Worm (Caenorhabditis elegans): ENCODE results near the gene vha-4.

DNA sequence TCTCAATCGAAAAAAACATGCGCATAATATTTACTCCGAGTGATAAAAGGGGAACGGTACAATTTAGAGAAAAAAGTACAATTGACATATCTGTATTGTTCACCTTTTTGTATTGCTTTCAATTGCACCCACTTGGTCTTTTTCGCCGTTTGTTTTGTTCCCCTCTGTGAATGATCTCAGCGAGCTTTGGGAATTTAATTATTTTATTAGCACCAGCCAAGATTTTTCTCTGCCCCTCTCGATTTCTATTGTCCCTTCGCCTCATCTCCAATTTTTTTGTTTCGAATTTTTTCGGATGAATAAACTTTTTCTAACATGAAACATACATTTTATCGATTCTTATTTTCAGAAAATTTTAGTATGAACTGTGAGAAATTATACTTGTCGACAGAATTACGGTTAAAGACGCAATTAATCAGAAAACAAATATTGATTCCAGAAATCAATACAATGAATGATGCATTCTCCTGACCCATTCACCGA is 21.1 kb upstream of the vha-4 start, which contains the start of gene rev-1:
- TF ChIP-seq ztf-11 (tag; optimal IDR thresholded peaks at IDR 0.05) (no peak), pha-4 (tag; optimal IDR thresholded peaks at IDR 0.05) (no peak), unc-62 (GFP tag; optimal IDR thresholded peaks at IDR 0.05) (no peak), nhr-76 (tag; optimal IDR thresholded peaks at IDR 0.05) (no peak), sem-2 (GFP tag; optimal IDR thresholded peaks at IDR 0.05) (no peak), nhr-28 (tag; optimal IDR thresholded peaks at IDR 0.05) (no peak), lin-32 (GFP tag; optimal IDR thresholded peaks at IDR 0.05) (no peak), unc-39 (tag; optimal IDR thresholded peaks at IDR 0.05) (no peak), mab-5 (tag; optimal IDR thresholded peaks at IDR 0.05) (no peak)

All from whole organism, mixed stage, embryonic.